Worm (Caenorhabditis elegans) whole organism, young adult: ENCODE results near the gene C18F10.2.
A peak's percentile ranks its signal among the peaks of the same experiment; 100 is the strongest.

ENCODE experiments used
- F49E8.2 ChIP-seq: sonication (generic microtip); optimal IDR thresholded peaks from 3 replicates; lab custom pipeline; 2017; ENCODE audit warnings: missing genetic modification characterization, mild to moderate bottlenecking, missing compliant biosample characterization, antibody characterized with exemption, moderate library complexity; ENCODE audit not compliant: insufficient read depth
- Y53G8AR.9 ChIP-seq: fragments of 200-800 bp; sonication (Bioruptor generic); conservative IDR thresholded peaks from 2 replicates; pipeline ENCODE4 v1.3.6; 2022; ENCODE audit warnings: missing genetic modification reagents, missing genetic modification characterization, missing compliant biosample characterization
- athp-1 ChIP-seq: sonication (generic microtip); optimal IDR thresholded peaks from 2 replicates; lab custom pipeline; 2017; ENCODE audit warnings: mild to moderate bottlenecking, missing genetic modification characterization, missing compliant biosample characterization
- attf-3 ChIP-seq: fragments of 200-800 bp; sonication (Bioruptor generic); conservative IDR thresholded peaks from 2 replicates; pipeline ENCODE4 v1.3.6; 2022; ENCODE audit warnings: missing genetic modification reagents, missing genetic modification characterization, missing compliant biosample characterization
- attf-6 ChIP-seq: fragments of 200-800 bp; sonication (Bioruptor generic); IDR thresholded peaks from 2 replicates; pipeline ENCODE4 v1.3.6; 2022; ENCODE audit warnings: missing genetic modification reagents, missing genetic modification characterization, missing compliant biosample characterization
- bed-1 ChIP-seq: fragments of 200-800 bp; sonication (Bioruptor generic); IDR thresholded peaks from 2 replicates; pipeline ENCODE4 v1.3.6; 2022; ENCODE audit warnings: missing genetic modification reagents, missing genetic modification characterization, missing compliant biosample characterization
- cebp-1 ChIP-seq, 2 experiments: fragments of 200-800 bp in 1 of 2; sonication (Bioruptor generic) in 1 of 2; sonication (generic microtip) in 1 of 2; IDR thresholded peaks in 1 of 2; optimal IDR thresholded peaks in 1 of 2; 2 replicates each; pipeline versions ENCODE4 v1.3.6 to Lab custom; 2017 to 2022; ENCODE audit warnings: missing compliant biosample characterization in 2 of 2, missing genetic modification characterization in 2 of 2, mild to moderate bottlenecking in 1 of 2, missing genetic modification reagents in 1 of 2, moderate library complexity in 1 of 2
- ceh-27 ChIP-seq: fragments of 200-800 bp; sonication (Bioruptor generic); optimal IDR thresholded peaks from 2 replicates; lab custom pipeline; 2018; ENCODE audit warnings: mild to moderate bottlenecking, missing genetic modification characterization, moderate library complexity, missing compliant biosample characterization
- ceh-79 ChIP-seq: sonication (generic microtip); optimal IDR thresholded peaks from 2 replicates; lab custom pipeline; 2017; ENCODE audit warnings: mild to moderate bottlenecking, missing genetic modification characterization, missing compliant biosample characterization
- hmg-1.2 ChIP-seq: fragments of 200-800 bp; sonication (Bioruptor generic); IDR thresholded peaks from 2 replicates; pipeline ENCODE4 v1.3.6; 2022; ENCODE audit warnings: missing genetic modification reagents, missing genetic modification characterization, missing compliant biosample characterization
- hmg-20 ChIP-seq: fragments of 200-800 bp; sonication (Bioruptor generic); IDR thresholded peaks from 2 replicates; pipeline ENCODE4 v1.3.6; 2022; ENCODE audit warnings: missing genetic modification reagents, missing genetic modification characterization, missing compliant biosample characterization
- lag-1 ChIP-seq: fragments of 200-800 bp; sonication (Bioruptor generic); IDR thresholded peaks from 2 replicates; pipeline ENCODE4 v1.3.6; 2022; ENCODE audit warnings: missing genetic modification reagents, missing genetic modification characterization, missing compliant biosample characterization
- mcd-1 ChIP-seq: fragments of 200-800 bp; sonication (Bioruptor generic); IDR thresholded peaks from 2 replicates; pipeline ENCODE4 v1.3.6; 2022; ENCODE audit warnings: missing genetic modification reagents, missing genetic modification characterization, missing compliant biosample characterization
- mel-28 ChIP-seq: sonication (generic microtip); optimal IDR thresholded peaks from 2 replicates; lab custom pipeline; 2016; ENCODE audit warnings: borderline replicate concordance, mild to moderate bottlenecking, missing genetic modification characterization, missing compliant biosample characterization
- mes-4 ChIP-seq: sonication (generic microtip); optimal IDR thresholded peaks from 2 replicates; lab custom pipeline; 2016; ENCODE audit warnings: missing genotype, missing genetic modification characterization, missing compliant biosample characterization
- mxl-1 ChIP-seq: sonication (generic microtip); optimal IDR thresholded peaks from 2 replicates; lab custom pipeline; 2016; ENCODE audit warnings: missing genetic modification characterization, missing compliant biosample characterization
- nhr-179 ChIP-seq: sonication (generic microtip); optimal IDR thresholded peaks from 2 replicates; lab custom pipeline; 2016; ENCODE audit warnings: mild to moderate bottlenecking, missing genetic modification characterization, missing compliant biosample characterization
- nhr-27 ChIP-seq: fragments of 200-800 bp; sonication (Bioruptor generic); optimal IDR thresholded peaks from 2 replicates; lab custom pipeline; 2018; ENCODE audit warnings: mild to moderate bottlenecking, missing genetic modification characterization, moderate library complexity, missing compliant biosample characterization
- nhr-90 ChIP-seq: sonication (generic microtip); optimal IDR thresholded peaks from 2 replicates; lab custom pipeline; 2016; ENCODE audit warnings: missing genotype, mild to moderate bottlenecking, missing genetic modification characterization, missing compliant biosample characterization
- rec-8 ChIP-seq, 2 experiments: sonication (generic microtip); optimal IDR thresholded peaks; 2 replicates each; lab custom pipeline; 2016; ENCODE audit warnings: mild to moderate bottlenecking in 2 of 2, missing genetic modification characterization in 2 of 2, missing genetic modification reagents in 2 of 2, missing genotype in 2 of 2, missing biosample characterization in 1 of 2, missing compliant biosample characterization in 1 of 2, moderate library complexity in 1 of 2
- sdz-38 ChIP-seq: sonication (generic microtip); optimal IDR thresholded peaks from 2 replicates; lab custom pipeline; 2016; ENCODE audit warnings: missing genotype, missing genetic modification characterization, missing compliant biosample characterization
- xnd-1 ChIP-seq: sonication (generic microtip); optimal IDR thresholded peaks from 2 replicates; lab custom pipeline; 2016; ENCODE audit warnings: missing genotype, missing genetic modification reagents, missing genetic modification characterization, missing compliant biosample characterization
- zfh-2 ChIP-seq: fragments of 200-800 bp; sonication (Bioruptor generic); conservative IDR thresholded peaks from 2 replicates; pipeline ENCODE4 v1.3.6; 2022; ENCODE audit warnings: missing genetic modification reagents, missing genetic modification characterization, missing compliant biosample characterization
- ztf-26 ChIP-seq: sonication (generic microtip); optimal IDR thresholded peaks from 2 replicates; lab custom pipeline; 2017; ENCODE audit warnings: missing genetic modification characterization, missing compliant biosample characterization

C18F10.2 gene

DNA sequence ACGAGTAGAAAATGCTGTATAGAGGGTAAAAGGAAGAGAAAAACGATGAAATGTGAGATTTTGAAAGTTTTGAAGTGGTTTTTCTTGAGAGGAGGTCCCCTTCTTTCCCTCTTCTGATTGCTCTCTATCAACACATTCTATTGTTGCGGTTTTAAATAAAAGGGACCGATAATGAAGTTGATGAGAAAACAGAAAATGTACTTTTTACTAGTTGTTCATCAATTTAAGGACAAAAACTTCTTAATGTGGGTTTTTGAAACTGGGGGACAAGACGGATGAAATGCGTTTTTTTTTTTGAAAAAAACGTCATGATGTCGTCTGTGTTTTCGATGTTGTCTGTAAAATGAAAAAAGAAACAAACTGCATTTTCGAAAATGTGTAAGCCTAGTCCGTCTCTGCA is 43.8 kb downstream of the C18F10.2 start:
- peak; percentile 25 for TF ChIP-seq ceh-27
- no peak for TF ChIP-seq nhr-179 (tag; lab: Kevin White, UChicago)
- TF ChIP-seq, all 124 proteins: peak for 1

DNA sequence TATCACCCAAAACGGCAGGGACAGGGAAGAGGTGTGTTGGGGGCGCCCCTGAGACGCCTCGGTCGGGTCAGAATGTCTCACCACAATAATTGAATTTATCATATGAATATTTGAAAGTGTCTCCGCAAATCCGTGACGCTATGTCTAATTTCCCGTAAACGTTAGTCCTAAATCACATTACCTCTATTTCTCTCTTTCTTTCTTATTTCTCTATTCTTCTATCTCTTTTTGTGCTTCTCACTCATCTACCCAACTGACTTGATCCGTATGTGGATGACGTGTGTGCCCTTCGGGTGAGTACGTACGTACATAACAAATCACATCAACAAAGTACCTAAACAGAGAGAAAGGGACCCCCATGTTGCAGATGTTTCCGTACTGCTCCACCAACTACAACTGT is 44.4 kb downstream of the C18F10.2 start:
- TF ChIP-seq rec-8 (tag; optimal IDR thresholded peaks at IDR 0.05; lab: Kevin White, UChicago) (no peak), hmg-1.2 (GFP tag; lab: Robert Waterston, UW) (no peak), mxl-1 (tag; lab: Kevin White, UChicago) (no peak), nhr-27 (tag; lab: Kevin White, UChicago) (no peak), Y53G8AR.9 (no peak), mel-28 (tag; lab: Kevin White, UChicago) (no peak), nhr-179 (tag; lab: Kevin White, UChicago) (no peak), hmg-20 (GFP tag; lab: Robert Waterston, UW) (no peak)

DNA sequence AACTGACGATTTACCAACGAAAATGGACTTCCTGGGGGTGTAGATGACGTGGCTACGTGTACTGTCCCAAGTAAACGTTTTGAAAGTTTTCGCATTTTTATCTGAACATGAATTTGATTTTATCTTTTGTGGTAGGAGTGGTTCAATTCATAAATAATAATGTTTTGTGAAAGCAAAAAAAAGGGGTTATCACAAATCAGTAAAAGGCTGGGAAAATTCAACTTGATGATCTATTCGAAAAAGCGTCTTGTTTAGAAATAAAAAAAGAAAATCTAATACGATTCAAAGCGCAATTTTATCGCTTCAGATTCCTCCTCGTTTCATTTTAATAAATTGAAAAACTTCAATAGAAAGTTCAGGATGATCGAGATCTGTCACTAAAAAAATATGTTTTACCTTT is 51.2 kb downstream of the C18F10.2 start, which contains the start of gene C56G2.5:
C56G2.5 (minus strand) TSS at position 101 of the 400 bp plus-strand sequence.
- no peak for TF ChIP-seq bed-1 (GFP tag; lab: Robert Waterston, UW)
- no peak for TF ChIP-seq F49E8.2 (tag; lab: Kevin White, UChicago)
- TF ChIP-seq nhr-27 (tag; lab: Kevin White, UChicago) = no peak
- no peak for TF ChIP-seq lag-1
- TF ChIP-seq attf-3 (GFP tag; lab: Robert Waterston, UW) = no peak
- TF ChIP-seq zfh-2 (GFP tag; lab: Robert Waterston, UW) = no peak
- no peak for TF ChIP-seq attf-6
- TF ChIP-seq cebp-1 (GFP tag; IDR thresholded peaks at IDR 0.05; lab: Robert Waterston, UW) = no peak
- no peak for TF ChIP-seq cebp-1 (tag; optimal IDR thresholded peaks at IDR 0.05; lab: Kevin White, UChicago)
- no peak for TF ChIP-seq ztf-26 (tag; lab: Kevin White, UChicago)
- TF ChIP-seq ceh-79 (tag; lab: Kevin White, UChicago) = no peak
- TF ChIP-seq xnd-1 = no peak
- no peak for TF ChIP-seq mcd-1
- no peak for TF ChIP-seq mes-4 (tag; lab: Kevin White, UChicago)
- no peak for TF ChIP-seq athp-1 (tag; lab: Kevin White, UChicago)
- TF ChIP-seq nhr-90 = no peak
- TF ChIP-seq sdz-38 (tag; lab: Kevin White, UChicago) = no peak
